Worm (Caenorhabditis elegans) whole organism, L4 larva: ENCODE data around the gene bed-3.

Experiments
- D1046.2 ChIP-seq: fragments of 200-800 bp; sonication (Bioruptor generic); IDR thresholded peaks from 2 replicates; pipeline ENCODE4 v1.3.6; 2022; ENCODE audit warnings: missing genetic modification characterization, missing compliant biosample characterization
- F44E2.7 ChIP-seq: fragments of 200-800 bp; sonication (Bioruptor generic); IDR thresholded peaks from 2 replicates; pipeline ENCODE4 v2.1.2; 2022; ENCODE audit warnings: missing genetic modification characterization, missing compliant biosample characterization
- F49E8.2 ChIP-seq: sonication (generic microtip); optimal IDR thresholded peaks from 2 replicates; lab custom pipeline; 2016; ENCODE audit warnings: missing compliant biosample characterization, mild to moderate bottlenecking, missing genetic modification characterization, borderline replicate concordance
- T20F7.1 ChIP-seq: fragments of 200-800 bp; sonication (Bioruptor generic); optimal IDR thresholded peaks from 2 replicates; lab custom pipeline; 2018; ENCODE audit warnings: mild to moderate bottlenecking, missing genetic modification characterization, missing compliant biosample characterization
- ZK546.5 ChIP-seq, 2 experiments: sonication (generic microtip); optimal IDR thresholded peaks; 2 replicates each; lab custom pipeline; 2017; ENCODE audit warnings: missing biosample characterization in 2 of 2, missing genetic modification characterization in 2 of 2
- aly-2 ChIP-seq: sonication (generic microtip); optimal IDR thresholded peaks from 2 replicates; lab custom pipeline; 2018; ENCODE audit warnings: missing biosample characterization, missing genetic modification characterization
- arid-1 ChIP-seq: fragments of 200-800 bp; sonication (Bioruptor generic); conservative IDR thresholded peaks from 2 replicates; pipeline ENCODE4 v1.3.6; 2022; ENCODE audit warnings: missing genetic modification reagents, missing genetic modification characterization, missing compliant biosample characterization
- attf-4 ChIP-seq: sonication (generic microtip); optimal IDR thresholded peaks from 3 replicates; lab custom pipeline; 2017; ENCODE audit warnings: missing biosample characterization, missing genetic modification characterization
- ceh-28 ChIP-seq: fragments of 150-350 bp; optimal IDR thresholded peaks from 2 replicates; lab custom pipeline; 2014; ENCODE audit warnings: missing biosample characterization, missing genetic modification reagents, missing genetic modification characterization
- ceh-32 ChIP-seq: sonication (generic microtip); optimal IDR thresholded peaks from 2 replicates; lab custom pipeline; 2016; ENCODE audit warnings: mild to moderate bottlenecking, missing genetic modification characterization, missing compliant biosample characterization; ENCODE audit not compliant: poor library complexity
- ceh-82 ChIP-seq: sonication (generic microtip); optimal IDR thresholded peaks from 2 replicates; lab custom pipeline; 2017; ENCODE audit warnings: missing biosample characterization, missing genetic modification characterization
- cey-2 ChIP-seq: sonication (generic microtip); optimal IDR thresholded peaks from 3 replicates; lab custom pipeline; 2017; ENCODE audit warnings: missing genetic modification characterization, mild to moderate bottlenecking, missing compliant biosample characterization, antibody characterized with exemption, borderline replicate concordance; ENCODE audit not compliant: insufficient read depth
- daf-12 ChIP-seq: fragments of 150-350 bp; optimal IDR thresholded peaks from 2 replicates; lab custom pipeline; 2014; ENCODE audit warnings: missing biosample characterization, missing genetic modification reagents, missing genetic modification characterization
- dpl-1 ChIP-seq: fragments of 150-350 bp; optimal IDR thresholded peaks from 2 replicates; lab custom pipeline; 2014; ENCODE audit warnings: missing biosample characterization, missing genetic modification reagents, missing genetic modification characterization
- duxl-1 ChIP-seq: sonication (generic microtip); optimal IDR thresholded peaks from 2 replicates; lab custom pipeline; 2016; ENCODE audit warnings: mild to moderate bottlenecking, missing genetic modification characterization, moderate library complexity, missing compliant biosample characterization; ENCODE audit not compliant: poor library complexity
- egl-43 ChIP-seq: fragments of 200-800 bp; sonication (Bioruptor generic); IDR thresholded peaks from 2 replicates; pipeline ENCODE4 v1.3.6; 2022; ENCODE audit warnings: missing genetic modification reagents, missing genetic modification characterization, missing compliant biosample characterization
- fkh-10 ChIP-seq: fragments of 150-350 bp; optimal IDR thresholded peaks from 2 replicates; lab custom pipeline; 2014; ENCODE audit warnings: missing biosample characterization, missing genetic modification reagents, missing genetic modification characterization
- gei-8 ChIP-seq: fragments of 200-800 bp; sonication (Bioruptor generic); optimal IDR thresholded peaks from 2 replicates; lab custom pipeline; 2018; ENCODE audit warnings: mild to moderate bottlenecking, missing genetic modification characterization, missing compliant biosample characterization
- hlh-11 ChIP-seq: fragments of 200-800 bp; sonication (Bioruptor generic); optimal IDR thresholded peaks from 2 replicates; lab custom pipeline; 2018; ENCODE audit warnings: mild to moderate bottlenecking, missing genetic modification characterization, missing compliant biosample characterization
- hlh-30 ChIP-seq: sonication (generic microtip); optimal IDR thresholded peaks from 2 replicates; lab custom pipeline; 2017; ENCODE audit warnings: antibody characterized with exemption, mild to moderate bottlenecking, missing genetic modification characterization, missing compliant biosample characterization; ENCODE audit not compliant: insufficient read depth
- lim-7 ChIP-seq: fragments of 200-800 bp; sonication (Bioruptor generic); IDR thresholded peaks from 2 replicates; pipeline ENCODE4 v1.3.6; 2022; ENCODE audit warnings: missing genetic modification characterization, missing compliant biosample characterization
- lin-15B ChIP-seq: fragments of 150-350 bp; sonication (generic microtip); optimal IDR thresholded peaks from 3 replicates; lab custom pipeline; 2014; ENCODE audit warnings: missing biosample characterization, missing genetic modification characterization
- lin-38 ChIP-seq: fragments of 200-800 bp; sonication (Bioruptor generic); IDR thresholded peaks from 2 replicates; pipeline ENCODE4 v1.3.6; 2022; ENCODE audit warnings: missing genetic modification reagents, missing genetic modification characterization, missing compliant biosample characterization
- lin-39 ChIP-seq: fragments of 150-350 bp; optimal IDR thresholded peaks from 2 replicates; lab custom pipeline; 2014; ENCODE audit warnings: missing biosample characterization, missing genetic modification reagents, missing genetic modification characterization
- lsy-2 ChIP-seq, 2 experiments: fragments of 150-350 bp in 1 of 2; sonication (generic microtip) in 1 of 2; optimal IDR thresholded peaks; 2 replicates each; lab custom pipeline; 2014 to 2017; ENCODE audit warnings: missing biosample characterization in 2 of 2, missing genetic modification characterization in 2 of 2
- mdt-29 ChIP-seq: fragments of 200-800 bp; sonication (Bioruptor generic); IDR thresholded peaks from 2 replicates; pipeline ENCODE4 v1.3.6; 2022; ENCODE audit warnings: missing genetic modification reagents, missing genetic modification characterization, missing compliant biosample characterization
- mep-1 ChIP-seq: fragments of 150-350 bp; sonication (generic microtip); optimal IDR thresholded peaks from 3 replicates; lab custom pipeline; 2014; ENCODE audit warnings: missing biosample characterization, missing genetic modification characterization
- mes-2 ChIP-seq: sonication (generic microtip); optimal IDR thresholded peaks from 2 replicates; lab custom pipeline; 2016; ENCODE audit warnings: missing genotype, mild to moderate bottlenecking, missing genetic modification characterization, missing compliant biosample characterization; ENCODE audit not compliant: poor library complexity, severe bottlenecking
- mxl-3 ChIP-seq: fragments of 200-800 bp; sonication (Bioruptor generic); optimal IDR thresholded peaks from 2 replicates; lab custom pipeline; 2018; ENCODE audit warnings: mild to moderate bottlenecking, missing genetic modification characterization, missing compliant biosample characterization
- nhr-102 ChIP-seq: sonication (generic microtip); optimal IDR thresholded peaks from 2 replicates; lab custom pipeline; 2016; ENCODE audit warnings: mild to moderate bottlenecking, missing genetic modification characterization, moderate library complexity, missing compliant biosample characterization
- nhr-11 ChIP-seq: fragments of 150-350 bp; optimal IDR thresholded peaks from 2 replicates; lab custom pipeline; 2014; ENCODE audit warnings: missing biosample characterization, missing genetic modification characterization
- nhr-111 ChIP-seq: fragments of 200-800 bp; sonication (Bioruptor generic); optimal IDR thresholded peaks from 2 replicates; lab custom pipeline; 2018; ENCODE audit warnings: mild to moderate bottlenecking, missing genetic modification characterization, missing compliant biosample characterization
- nhr-237 ChIP-seq: sonication (generic microtip); optimal IDR thresholded peaks from 2 replicates; lab custom pipeline; 2017; ENCODE audit warnings: missing biosample characterization, missing genetic modification characterization
- nhr-41 ChIP-seq: fragments of 200-800 bp; sonication (Bioruptor generic); IDR thresholded peaks from 2 replicates; pipeline ENCODE4 v1.3.6; 2022; ENCODE audit warnings: missing genetic modification reagents, missing genetic modification characterization, missing compliant biosample characterization
- nhr-42 ChIP-seq: fragments of 200-800 bp; sonication (Bioruptor generic); IDR thresholded peaks from 2 replicates; pipeline ENCODE4 v1.3.6; 2022; ENCODE audit warnings: missing genetic modification characterization, missing compliant biosample characterization
- nhr-48 ChIP-seq: sonication (generic microtip); optimal IDR thresholded peaks from 2 replicates; lab custom pipeline; 2016; ENCODE audit warnings: mild to moderate bottlenecking, missing genetic modification characterization, missing compliant biosample characterization
- nhr-76 ChIP-seq: fragments of 150-350 bp; optimal IDR thresholded peaks from 2 replicates; lab custom pipeline; 2014; ENCODE audit warnings: missing biosample characterization, missing genetic modification characterization
- php-3 ChIP-seq: fragments of 200-800 bp; sonication (Bioruptor generic); IDR thresholded peaks from 2 replicates; pipeline ENCODE4 v1.3.6; 2022; ENCODE audit warnings: missing genetic modification reagents, missing genetic modification characterization, missing compliant biosample characterization
- pqm-1 ChIP-seq: sonication (generic microtip); optimal IDR thresholded peaks from 2 replicates; lab custom pipeline; 2017; ENCODE audit warnings: missing biosample characterization, missing genetic modification characterization
- rbr-2 ChIP-seq: sonication (generic microtip); optimal IDR thresholded peaks from 2 replicates; lab custom pipeline; 2016; ENCODE audit warnings: missing genotype, missing genetic modification characterization, missing compliant biosample characterization
- set-16 ChIP-seq: fragments of 200-800 bp; sonication (Bioruptor generic); IDR thresholded peaks from 2 replicates; pipeline ENCODE4 v1.3.6; 2022; ENCODE audit warnings: missing genetic modification reagents, missing genetic modification characterization, missing compliant biosample characterization
- skn-1 ChIP-seq: fragments of 150-350 bp; optimal IDR thresholded peaks from 2 replicates; lab custom pipeline; 2014; ENCODE audit warnings: missing biosample characterization, missing genetic modification characterization
- snpc-1.2 ChIP-seq: fragments of 200-800 bp; sonication (Bioruptor generic); IDR thresholded peaks from 2 replicates; pipeline ENCODE4 v1.3.6; 2022; ENCODE audit warnings: missing genetic modification reagents, missing genetic modification characterization, missing compliant biosample characterization
- tra-1 ChIP-seq: fragments of 200-800 bp; sonication (Bioruptor generic); IDR thresholded peaks from 2 replicates; pipeline ENCODE4 v1.3.6; 2022; ENCODE audit warnings: missing genetic modification reagents, missing genetic modification characterization, missing compliant biosample characterization
- unc-130 ChIP-seq: sonication (generic microtip); optimal IDR thresholded peaks from 2 replicates; lab custom pipeline; 2016; ENCODE audit warnings: missing genetic modification reagents, missing genetic modification characterization, missing compliant biosample characterization
- zag-1 ChIP-seq: fragments of 150-350 bp; optimal IDR thresholded peaks from 2 replicates; lab custom pipeline; 2014; ENCODE audit warnings: missing biosample characterization, missing genetic modification characterization
- ztf-11 ChIP-seq: fragments of 150-350 bp; optimal IDR thresholded peaks from 2 replicates; lab custom pipeline; 2014; ENCODE audit warnings: missing biosample characterization, missing genetic modification characterization
- ztf-7 ChIP-seq: fragments of 150-350 bp; optimal IDR thresholded peaks from 2 replicates; lab custom pipeline; 2014; ENCODE audit warnings: missing biosample characterization, missing genetic modification characterization

The bed-3 gene

DNA sequence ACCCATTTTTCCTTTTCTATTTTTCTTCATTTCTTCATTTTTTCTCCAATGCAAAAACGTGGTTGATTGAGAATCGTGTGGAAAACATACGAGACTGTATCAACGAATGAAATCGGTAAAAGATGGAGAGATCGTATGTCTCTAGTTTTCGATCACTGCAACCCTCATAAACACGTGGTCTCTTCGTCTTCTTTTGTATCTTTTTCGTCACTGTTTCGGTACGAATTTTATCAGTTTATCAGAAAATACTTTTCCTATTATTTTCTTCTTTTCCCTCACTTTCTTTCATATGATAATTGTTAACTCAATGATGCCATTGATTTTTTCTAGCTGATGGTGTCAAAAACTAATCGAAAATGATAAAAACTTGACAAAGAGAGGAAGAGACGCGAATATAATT lies 40.7 kb upstream of the bed-3 start (continued):
- peak; percentile 76 for TF ChIP-seq hlh-30 (tag; lab: Kevin White, UChicago)
- no peak for TF ChIP-seq nhr-11 (tag; lab: Kevin White, UChicago)
- no peak for TF ChIP-seq nhr-102 (tag; lab: Kevin White, UChicago)
- no peak for TF ChIP-seq nhr-237
- TF ChIP-seq set-16 (GFP tag; lab: Robert Waterston, UW): no peak
- peak; percentile 44 for TF ChIP-seq cey-2 (tag; lab: Kevin White, UChicago)
- peak; percentile 50 for TF ChIP-seq mep-1 (tag; lab: Kevin White, UChicago)
- peak; percentile 14 for TF ChIP-seq dpl-1 (GFP tag; lab: Kevin White, UChicago)
- TF ChIP-seq, all 104 proteins: peak for 17

- no peak for TF ChIP-seq mdt-29 (GFP tag; lab: Robert Waterston, UW)
- TF ChIP-seq nhr-76: no peak
- TF ChIP-seq lin-38 (GFP tag; lab: Robert Waterston, UW): no peak
- TF ChIP-seq nhr-102 (tag; lab: Kevin White, UChicago): no peak
- no peak for TF ChIP-seq ceh-28 (tag; lab: Kevin White, UChicago)
- no peak for TF ChIP-seq mxl-3
- TF ChIP-seq nhr-111 (GFP tag; lab: Kevin White, UChicago): no peak
- no peak for TF ChIP-seq D1046.2 (GFP tag; lab: Robert Waterston, UW)
These were observed 37.4 kb upstream of the bed-3 start, which contains the start of gene nhr-4 for ce11 chrIV:9878893-9879379. TSS of gene nhr-4 (plus strand) at chrIV:9879329.

- TF ChIP-seq nhr-102 (tag; lab: Kevin White, UChicago) (no peak), duxl-1 (no peak), aly-2 (no peak), nhr-42 (GFP tag; lab: Robert Waterston, UW) (no peak), tra-1 (GFP tag; lab: Robert Waterston, UW) (no peak), hlh-11 (peak; percentile 3), arid-1 (GFP tag; lab: Robert Waterston, UW) (no peak), snpc-1.2 (GFP tag; lab: Robert Waterston, UW) (0 out of 2 replicates have a peak, but pooled peaks have one; percentile 24), ztf-11 (tag; lab: Kevin White, UChicago) (no peak), nhr-41 (GFP tag; lab: Robert Waterston, UW) (no peak), ztf-7 (tag; lab: Kevin White, UChicago) (no peak), egl-43 (no peak), F44E2.7 (GFP tag; lab: Robert Waterston, UW) (no peak), mdt-29 (GFP tag; lab: Robert Waterston, UW) (no peak), rbr-2 (tag; lab: Kevin White, UChicago) (no peak), ceh-82 (tag; lab: Kevin White, UChicago) (no peak), attf-4 (tag; lab: Kevin White, UChicago) (no peak), ZK546.5 (tag; optimal IDR thresholded peaks at IDR 0.05; lab: Kevin White, UChicago) (no peak), unc-130 (GFP tag; lab: Kevin White, UChicago) (peak; percentile 64), lin-39 (tag; lab: Kevin White, UChicago) (no peak), lsy-2 (tag; optimal IDR thresholded peaks at IDR 0.05; lab: Kevin White, UChicago) (no peak), mes-2 (tag; lab: Kevin White, UChicago) (peak; percentile 72), mxl-3 (no peak), zag-1 (tag; lab: Kevin White, UChicago) (no peak), lim-7 (no peak), daf-12 (no peak), T20F7.1 (GFP tag; lab: Kevin White, UChicago) (peak; percentile 48), ceh-32 (tag; lab: Kevin White, UChicago) (no peak), nhr-48 (tag; lab: Kevin White, UChicago) (no peak), gei-8 (GFP tag; lab: Kevin White, UChicago) (no peak), F49E8.2 (tag; lab: Kevin White, UChicago) (no peak), skn-1 (no peak), php-3 (no peak), pqm-1 (tag; lab: Kevin White, UChicago) (no peak), lin-15B (tag; lab: Kevin White, UChicago) (no peak), fkh-10 (GFP tag; lab: Kevin White, UChicago) (no peak)
These were observed 32.1 kb upstream of the bed-3 start, which contains the start of the genes prp-18 and mccc-1 for ce11 chrIV:9884257-9884656. TSS of gene prp-18 (minus strand) at chrIV:9884383. TSS of gene mccc-1 (plus strand) at chrIV:9884570.
